Fruit fly (Drosophila melanogaster): ENCODE measurements around the gene CG32987.

- TF ChIP-seq sv (GFP tag; optimal IDR thresholded peaks at IDR 0.05) (no peak), pan (optimal IDR thresholded peaks at IDR 0.05) (no peak), dsf (GFP tag; optimal IDR thresholded peaks at IDR 0.05; ENCODE audit: borderline replicate concordance) (no peak), ey (GFP tag; optimal IDR thresholded peaks at IDR 0.05) (peak; percentile 26), psq (GFP tag; optimal IDR thresholded peaks at IDR 0.05) (peak; percentile 14), dmrt93B (GFP tag; optimal IDR thresholded peaks at IDR 0.05) (no peak), Mio (GFP tag; optimal IDR thresholded peaks at IDR 0.05) (no peak), lola (GFP tag; optimal IDR thresholded peaks at IDR 0.05) (no peak), h (GFP tag; optimal IDR thresholded peaks at IDR 0.05) (peak; percentile 84)
Observed at dm6 chr2L:8834806-8835483, 28.7 kb upstream of the CG32987 start.

Data from whole organism, wandering third instar larva.